Worm (Caenorhabditis elegans) whole organism, L3 larva: Measurements from ENCODE around the gene srx-4.

Experiments
- R02D3.7 ChIP-seq: fragments of 150-350 bp; optimal IDR thresholded peaks from 2 replicates; lab custom pipeline; 2014; ENCODE audit warnings: missing biosample characterization, missing genetic modification characterization
- aly-2 ChIP-seq: fragments of 150-350 bp; optimal IDR thresholded peaks from 2 replicates; lab custom pipeline; 2014; ENCODE audit warnings: missing biosample characterization, missing genetic modification characterization
- ama-1 ChIP-seq: fragments of 150-350 bp; optimal IDR thresholded peaks from 2 replicates; lab custom pipeline; 2018
- ceh-16 ChIP-seq: sonication (generic microtip); optimal IDR thresholded peaks from 2 replicates; lab custom pipeline; 2017; ENCODE audit warnings: missing biosample characterization, missing genetic modification characterization
- ceh-82 ChIP-seq: fragments of 150-350 bp; optimal IDR thresholded peaks from 2 replicates; lab custom pipeline; 2014; ENCODE audit warnings: missing biosample characterization, missing genetic modification characterization
- daf-12 ChIP-seq: fragments of 150-350 bp; optimal IDR thresholded peaks from 2 replicates; lab custom pipeline; 2014; ENCODE audit warnings: missing biosample characterization, missing genetic modification reagents, missing genetic modification characterization
- egl-27 ChIP-seq: sonication (generic microtip); optimal IDR thresholded peaks from 4 replicates; lab custom pipeline; 2017; ENCODE audit warnings: missing biosample characterization, missing genetic modification reagents, missing genetic modification characterization
- egl-5 ChIP-seq: fragments of 150-350 bp; optimal IDR thresholded peaks from 2 replicates; lab custom pipeline; 2017; ENCODE audit warnings: missing biosample characterization, missing genetic modification reagents, missing genetic modification characterization, inconsistent platforms
- elt-1 ChIP-seq: fragments of 150-350 bp; optimal IDR thresholded peaks from 2 replicates; lab custom pipeline; 2014; ENCODE audit warnings: missing biosample characterization, missing genetic modification characterization
- elt-2 ChIP-seq: sonication (generic microtip); optimal IDR thresholded peaks from 2 replicates; lab custom pipeline; 2016; ENCODE audit warnings: missing genetic modification reagents, mild to moderate bottlenecking, missing genetic modification characterization, missing compliant biosample characterization
- elt-3 ChIP-seq, 3 experiments: fragments of 150-350 bp in 1 of 3; sonication (generic microtip) in 2 of 3; optimal IDR thresholded peaks; 2 replicates in 2 of 3; 4 replicates in 1 of 3; lab custom pipeline; 2014 to 2017; ENCODE audit warnings: missing biosample characterization in 3 of 3, missing genetic modification characterization in 3 of 3
- eor-1 ChIP-seq, 2 experiments: fragments of 150-350 bp; optimal IDR thresholded peaks; 2 replicates each; lab custom pipeline; 2014 to 2018; ENCODE audit warnings: missing biosample characterization in 2 of 2, missing genetic modification characterization in 2 of 2
- fkh-10 ChIP-seq: sonication (generic microtip); optimal IDR thresholded peaks from 2 replicates; lab custom pipeline; 2017; ENCODE audit warnings: missing biosample characterization, missing genetic modification reagents, missing genetic modification characterization
- fkh-2 ChIP-seq: fragments of 150-350 bp; optimal IDR thresholded peaks from 2 replicates; lab custom pipeline; 2014; ENCODE audit warnings: missing biosample characterization, missing genetic modification reagents, missing genetic modification characterization
- hmg-11 ChIP-seq: sonication (generic microtip); optimal IDR thresholded peaks from 2 replicates; lab custom pipeline; 2016; ENCODE audit warnings: missing genetic modification characterization, missing compliant biosample characterization
- jun-1 ChIP-seq: fragments of 150-350 bp; optimal IDR thresholded peaks from 2 replicates; lab custom pipeline; 2014; ENCODE audit warnings: missing biosample characterization, missing genetic modification reagents, missing genetic modification characterization
- lin-39 ChIP-seq: fragments of 150-350 bp; optimal IDR thresholded peaks from 2 replicates; lab custom pipeline; 2018; ENCODE audit warnings: missing biosample characterization, missing genetic modification reagents, missing genetic modification characterization
- lsy-12 ChIP-seq: sonication (generic microtip); optimal IDR thresholded peaks from 2 replicates; lab custom pipeline; 2016; ENCODE audit warnings: mild to moderate bottlenecking, missing genetic modification characterization, missing compliant biosample characterization
- mdl-1 ChIP-seq: fragments of 150-350 bp; optimal IDR thresholded peaks from 2 replicates; lab custom pipeline; 2014; ENCODE audit warnings: missing biosample characterization, missing genetic modification characterization
- mml-1 ChIP-seq: fragments of 150-350 bp; sonication (generic microtip); optimal IDR thresholded peaks from 3 replicates; lab custom pipeline; 2014; ENCODE audit warnings: missing biosample characterization, missing genetic modification characterization
- nfya-1 ChIP-seq: sonication (generic microtip); optimal IDR thresholded peaks from 2 replicates; lab custom pipeline; 2017; ENCODE audit warnings: missing genetic modification characterization, mild to moderate bottlenecking, missing compliant biosample characterization, antibody characterized with exemption, moderate library complexity; ENCODE audit not compliant: insufficient read depth
- nhr-11 ChIP-seq: fragments of 150-350 bp; optimal IDR thresholded peaks from 2 replicates; lab custom pipeline; 2014; ENCODE audit warnings: missing biosample characterization, missing genetic modification characterization
- nhr-12 ChIP-seq: fragments of 150-350 bp; optimal IDR thresholded peaks from 2 replicates; lab custom pipeline; 2014; ENCODE audit warnings: missing biosample characterization, missing genetic modification characterization
- nhr-23 ChIP-seq: fragments of 150-350 bp; optimal IDR thresholded peaks from 2 replicates; lab custom pipeline; 2014; ENCODE audit warnings: missing biosample characterization, missing genetic modification reagents, missing genetic modification characterization
- nhr-237 ChIP-seq: fragments of 150-350 bp; optimal IDR thresholded peaks from 2 replicates; lab custom pipeline; 2014; ENCODE audit warnings: missing biosample characterization, missing genetic modification characterization
- nhr-25 ChIP-seq: sonication (generic microtip); optimal IDR thresholded peaks from 2 replicates; lab custom pipeline; 2017; ENCODE audit warnings: missing biosample characterization, missing genetic modification characterization
- nhr-28 ChIP-seq: fragments of 150-350 bp; optimal IDR thresholded peaks from 2 replicates; lab custom pipeline; 2014; ENCODE audit warnings: missing biosample characterization, missing genetic modification characterization
- nhr-43 ChIP-seq: sonication (generic microtip); optimal IDR thresholded peaks from 2 replicates; lab custom pipeline; 2016; ENCODE audit warnings: mild to moderate bottlenecking, missing genetic modification characterization, missing compliant biosample characterization; ENCODE audit not compliant: poor library complexity, severe bottlenecking
- nhr-67 ChIP-seq: fragments of 150-350 bp; optimal IDR thresholded peaks from 2 replicates; lab custom pipeline; 2014; ENCODE audit warnings: missing biosample characterization, missing genetic modification characterization
- nhr-76 ChIP-seq: fragments of 150-350 bp; sonication (generic microtip); optimal IDR thresholded peaks from 5 replicates; lab custom pipeline; 2014; ENCODE audit warnings: missing biosample characterization, missing genetic modification characterization
- nhr-77 ChIP-seq: fragments of 150-350 bp; optimal IDR thresholded peaks from 2 replicates; lab custom pipeline; 2014; ENCODE audit warnings: missing biosample characterization, missing genetic modification characterization
- pha-4 ChIP-seq: fragments of 150-350 bp; optimal IDR thresholded peaks from 2 replicates; lab custom pipeline; 2014; ENCODE audit warnings: missing biosample characterization, missing genetic modification reagents, missing genetic modification characterization
- pqm-1 ChIP-seq: fragments of 150-350 bp; optimal IDR thresholded peaks from 2 replicates; lab custom pipeline; 2017; ENCODE audit warnings: missing biosample characterization, missing genetic modification characterization, inconsistent platforms
- sea-2 ChIP-seq: fragments of 150-350 bp; sonication (generic microtip); optimal IDR thresholded peaks from 4 replicates; lab custom pipeline; 2014; ENCODE audit warnings: missing biosample characterization, missing genetic modification reagents, missing genetic modification characterization
- skn-1 ChIP-seq: fragments of 150-350 bp; optimal IDR thresholded peaks from 2 replicates; lab custom pipeline; 2014; ENCODE audit warnings: missing biosample characterization, missing genetic modification characterization
- tbx-2 ChIP-seq: sonication (generic microtip); optimal IDR thresholded peaks from 2 replicates; lab custom pipeline; 2016; ENCODE audit warnings: mild to moderate bottlenecking, missing genetic modification characterization, missing compliant biosample characterization
- unc-62 ChIP-seq: fragments of 150-350 bp; sonication (generic microtip); optimal IDR thresholded peaks from 4 replicates; lab custom pipeline; 2014; ENCODE audit warnings: missing biosample characterization, missing genetic modification reagents, missing genetic modification characterization
- zag-1 ChIP-seq: fragments of 150-350 bp; optimal IDR thresholded peaks from 2 replicates; lab custom pipeline; 2014; ENCODE audit warnings: missing biosample characterization, missing genetic modification characterization
- ztf-11 ChIP-seq: fragments of 150-350 bp; optimal IDR thresholded peaks from 2 replicates; lab custom pipeline; 2014; ENCODE audit warnings: missing biosample characterization, missing genetic modification characterization
- ztf-4 ChIP-seq: fragments of 150-350 bp; optimal IDR thresholded peaks from 2 replicates; lab custom pipeline; 2014; ENCODE audit warnings: missing biosample characterization, missing genetic modification characterization

The srx-4 gene

ce11 chrV:724946-725806, 32.6 kb upstream of the srx-4 start:
- TF ChIP-seq nhr-25 (tag; lab: Kevin White, UChicago) (peak; percentile 12), nhr-77 (tag; lab: Kevin White, UChicago) (no peak), nhr-76 (tag; lab: Kevin White, UChicago) (no peak), ama-1 (lab: Kevin White, UChicago) (peak; percentile 92), lin-39 (tag; lab: Kevin White, UChicago) (peak; percentile 39), nhr-43 (tag; lab: Kevin White, UChicago) (peak; percentile 58), pha-4 (peak; percentile 27)

ce11 chrV:724470-724890, 31.9 kb upstream of the srx-4 start:
- peak; percentile 8 for TF ChIP-seq skn-1 (tag; lab: Kevin White, UChicago)
- no peak for TF ChIP-seq hmg-11 (tag; lab: Kevin White, UChicago)
- peak; percentile 97 for TF ChIP-seq ama-1 (lab: Kevin White, UChicago)
- TF ChIP-seq nhr-77 (tag; lab: Kevin White, UChicago) = no peak

ce11 chrV:723895-724352, 31.4 kb upstream of the srx-4 start, which contains the start of gene fbxb-72:
fbxb-72 (minus strand) TSS chrV:723952.
- TF ChIP-seq nhr-23 (tag; lab: Kevin White, UChicago) = peak; percentile 78
- TF ChIP-seq egl-27 (tag; lab: Kevin White, UChicago) = no peak
- no peak for TF ChIP-seq egl-5 (tag; lab: Kevin White, UChicago)
- peak in 1 of 3 experiments; percentile 4 for TF ChIP-seq elt-3 (tag; optimal IDR thresholded peaks at IDR 0.05; lab: Kevin White, UChicago)
- TF ChIP-seq nhr-76 (tag; lab: Kevin White, UChicago) = peak; percentile 43
- no peak for TF ChIP-seq ztf-11 (tag; lab: Kevin White, UChicago)
- peak; percentile 66 for TF ChIP-seq ztf-4 (tag; lab: Kevin White, UChicago)
- TF ChIP-seq tbx-2 = peak; percentile 85
- no peak for TF ChIP-seq mml-1 (tag; lab: Kevin White, UChicago)
- peak; percentile 93 for TF ChIP-seq aly-2 (tag; lab: Kevin White, UChicago)
- TF ChIP-seq sea-2 (GFP tag; lab: Kevin White, UChicago) = no peak
- TF ChIP-seq ceh-16 (tag; lab: Kevin White, UChicago) = no peak
- TF ChIP-seq nhr-25 (tag; lab: Kevin White, UChicago) = peak; percentile 3
- peak; percentile 36 for TF ChIP-seq nhr-28 (tag; lab: Kevin White, UChicago)
- TF ChIP-seq pqm-1 (tag; lab: Kevin White, UChicago) = peak; percentile 94
- TF ChIP-seq lin-39 (tag; lab: Kevin White, UChicago) = peak; percentile 37
- TF ChIP-seq skn-1 (tag; lab: Kevin White, UChicago) = peak; percentile 94
- TF ChIP-seq nhr-43 (tag; lab: Kevin White, UChicago) = peak; percentile 97
- no peak for TF ChIP-seq fkh-10 (GFP tag; lab: Kevin White, UChicago)
- TF ChIP-seq elt-2 (tag; lab: Kevin White, UChicago) = peak; percentile 76
- TF ChIP-seq nhr-11 (tag; lab: Kevin White, UChicago) = peak; percentile 2
- peak; percentile 14 for TF ChIP-seq nhr-67 (tag; lab: Kevin White, UChicago)
- TF ChIP-seq daf-12 (tag; lab: Kevin White, UChicago) = no peak
- TF ChIP-seq jun-1 (tag; lab: Kevin White, UChicago) = peak; percentile 59
- TF ChIP-seq unc-62 (GFP tag; lab: Kevin White, UChicago) = no peak
- no peak for TF ChIP-seq nhr-237 (tag; lab: Kevin White, UChicago)
- no peak for TF ChIP-seq fkh-2 (tag; lab: Kevin White, UChicago)
- no peak for TF ChIP-seq elt-1 (tag; lab: Kevin White, UChicago)
- peak; percentile 68 for TF ChIP-seq nfya-1 (tag; lab: Kevin White, UChicago)
- peak; percentile 24 for TF ChIP-seq R02D3.7
- no peak for TF ChIP-seq zag-1 (tag; lab: Kevin White, UChicago)
- peak; percentile 55 for TF ChIP-seq pha-4
- TF ChIP-seq hmg-11 (tag; lab: Kevin White, UChicago) = no peak
- no peak for TF ChIP-seq mdl-1
- no peak for TF ChIP-seq ceh-82 (tag; lab: Kevin White, UChicago)
- no peak for TF ChIP-seq nhr-12 (tag; lab: Kevin White, UChicago)
- TF ChIP-seq ama-1 (lab: Kevin White, UChicago) = peak; percentile 99
- TF ChIP-seq eor-1 (tag; optimal IDR thresholded peaks at IDR 0.05; lab: Kevin White, UChicago) = no peak
- peak; percentile 51 for TF ChIP-seq nhr-77 (tag; lab: Kevin White, UChicago)
- TF ChIP-seq lsy-12 (tag; lab: Kevin White, UChicago) = peak; percentile 49
- TF ChIP-seq, all 47 proteins: peak for 22
